Fruit fly (Drosophila melanogaster) whole organism, embryonic: Measurements from ENCODE around the gene CG33160.

Experiments used
- CG11085 ChIP-seq: fragments of 200-800 bp; sonication (Bioruptor generic); IDR thresholded peaks from 2 replicates; pipeline ENCODE4 v1.3.6; 2022; ENCODE audit warnings: missing biosample characterization, missing genetic modification characterization
- CG11560 ChIP-seq: fragments of 200-800 bp; sonication (Bioruptor generic); IDR thresholded peaks from 3 replicates; pipeline ENCODE4 v1.3.6; 2022; ENCODE audit warnings: missing biosample characterization, missing genetic modification characterization
- CG12219 ChIP-seq: fragments of 200-800 bp; sonication (Bioruptor generic); optimal IDR thresholded peaks from 3 replicates; lab custom pipeline; 2018; ENCODE audit warnings: missing biosample characterization, mild to moderate bottlenecking, missing genetic modification characterization
- CG12744 ChIP-seq: fragments of 200-800 bp; sonication (Bioruptor generic); optimal IDR thresholded peaks from 2 replicates; lab custom pipeline; 2016; ENCODE audit warnings: missing biosample characterization, missing genetic modification characterization
- CG12769 ChIP-seq: fragments of 200-800 bp; sonication (Bioruptor generic); optimal IDR thresholded peaks from 2 replicates; lab custom pipeline; 2019; ENCODE audit warnings: missing biosample characterization, mild to moderate bottlenecking, missing genetic modification characterization, moderate library complexity
- CG12942 ChIP-seq: fragments of 200-800 bp; sonication (Bioruptor generic); optimal IDR thresholded peaks from 3 replicates; lab custom pipeline; 2016; ENCODE audit warnings: missing biosample characterization, missing genetic modification characterization
- CG13123 ChIP-seq: fragments of 200-800 bp; sonication (Bioruptor generic); optimal IDR thresholded peaks from 2 replicates; lab custom pipeline; 2016; ENCODE audit warnings: missing biosample characterization, missing genetic modification characterization
- CG14050 ChIP-seq: fragments of 200-800 bp; sonication (Bioruptor generic); IDR thresholded peaks from 3 replicates; pipeline ENCODE4 v1.3.6; 2022; ENCODE audit warnings: missing biosample characterization, missing genetic modification characterization
- CG15479 ChIP-seq: fragments of 200-800 bp; sonication (Bioruptor generic); optimal IDR thresholded peaks from 3 replicates; lab custom pipeline; 2019; ENCODE audit warnings: missing biosample characterization, mild to moderate bottlenecking, missing genetic modification characterization, moderate library complexity
- CG17328 ChIP-seq: fragments of 200-800 bp; sonication (Bioruptor generic); IDR thresholded peaks from 2 replicates; pipeline ENCODE4 v1.3.6; 2022; ENCODE audit warnings: missing biosample characterization, missing genetic modification characterization
- CG17829 ChIP-seq: fragments of 200-800 bp; optimal IDR thresholded peaks from 2 replicates; lab custom pipeline; 2019; ENCODE audit warnings: missing biosample characterization, mild to moderate bottlenecking, missing genetic modification characterization, moderate library complexity
- CG18599 ChIP-seq: fragments of 200-800 bp; sonication (Bioruptor generic); optimal IDR thresholded peaks from 3 replicates; lab custom pipeline; 2017; ENCODE audit warnings: missing biosample characterization, missing genetic modification characterization, mild to moderate bottlenecking, moderate library complexity, missing genetic modification reagents
- CG18619 ChIP-seq: fragments of 200-800 bp; sonication (Bioruptor generic); optimal IDR thresholded peaks from 3 replicates; lab custom pipeline; 2017; ENCODE audit warnings: missing biosample characterization, mild to moderate bottlenecking, missing genetic modification characterization
- CG2199 ChIP-seq: fragments of 200-800 bp; sonication (Bioruptor generic); IDR thresholded peaks from 3 replicates; pipeline ENCODE4 v1.3.6; 2022; ENCODE audit warnings: missing biosample characterization, missing genetic modification characterization
- CG3065 ChIP-seq: fragments of 200-800 bp; sonication (Bioruptor generic); optimal IDR thresholded peaks from 2 replicates; lab custom pipeline; 2016; ENCODE audit warnings: missing biosample characterization, missing genetic modification characterization
- CG31441 ChIP-seq: fragments of 200-800 bp; sonication (Bioruptor generic); IDR thresholded peaks from 2 replicates; pipeline ENCODE4 v1.3.6; 2022; ENCODE audit warnings: missing biosample characterization, missing genetic modification characterization
- CG33557 ChIP-seq: fragments of 200-800 bp; sonication (Bioruptor generic); optimal IDR thresholded peaks from 2 replicates; lab custom pipeline; 2019; ENCODE audit warnings: missing biosample characterization, mild to moderate bottlenecking, missing genetic modification characterization, moderate library complexity
- CG4360 ChIP-seq: fragments of 200-800 bp; sonication (Bioruptor generic); IDR thresholded peaks from 2 replicates; pipeline ENCODE4 v1.3.6; 2022; ENCODE audit warnings: missing biosample characterization, missing genetic modification characterization
- CG4854 ChIP-seq: fragments of 200-800 bp; sonication (Bioruptor generic); optimal IDR thresholded peaks from 2 replicates; lab custom pipeline; 2016; ENCODE audit warnings: missing biosample characterization, missing genetic modification characterization, inconsistent platforms
- CG6765 ChIP-seq: fragments of 200-800 bp; sonication (Bioruptor generic); optimal IDR thresholded peaks from 3 replicates; lab custom pipeline; 2017; ENCODE audit warnings: missing biosample characterization, mild to moderate bottlenecking, missing genetic modification characterization
- CG8089 ChIP-seq: fragments of 200-800 bp; sonication (Bioruptor generic); optimal IDR thresholded peaks from 3 replicates; lab custom pipeline; 2016; ENCODE audit warnings: missing biosample characterization, missing genetic modification characterization
- CG9727 ChIP-seq: fragments of 200-800 bp; sonication (Bioruptor generic); optimal IDR thresholded peaks from 3 replicates; lab custom pipeline; 2017; ENCODE audit warnings: missing biosample characterization, mild to moderate bottlenecking, missing genetic modification characterization
- Doc2 ChIP-seq: fragments of 200-800 bp; sonication (Bioruptor generic); IDR thresholded peaks from 2 replicates; pipeline ENCODE4 v1.3.6; 2022; ENCODE audit warnings: missing biosample characterization, missing genetic modification characterization
- Dref ChIP-seq: fragments of 200-800 bp; sonication (Bioruptor generic); IDR thresholded peaks from 2 replicates; pipeline ENCODE4 v1.3.6; 2022; ENCODE audit warnings: missing biosample characterization, missing genetic modification characterization
- Gug ChIP-seq: fragments of 200-800 bp; sonication (Bioruptor generic); IDR thresholded peaks from 4 replicates; pipeline ENCODE4 v1.3.6; 2022; ENCODE audit warnings: missing biosample characterization, missing genetic modification characterization
- Hand ChIP-seq: fragments of 200-800 bp; sonication (Bioruptor generic); optimal IDR thresholded peaks from 2 replicates; lab custom pipeline; 2017; ENCODE audit warnings: mild to moderate bottlenecking, missing biosample characterization, missing genetic modification reagents, missing genetic modification characterization
- Hr39 ChIP-seq: fragments of >200 bp; optimal IDR thresholded peaks from 2 replicates; lab custom pipeline; 2017
- MTF-1 ChIP-seq: fragments of 200-800 bp; sonication (Bioruptor generic); optimal IDR thresholded peaks from 2 replicates; lab custom pipeline; 2018; ENCODE audit warnings: missing biosample characterization, mild to moderate bottlenecking, missing genetic modification characterization, borderline replicate concordance
- Nf-YA ChIP-seq: fragments of 200-800 bp; sonication (Bioruptor generic); IDR thresholded peaks from 2 replicates; pipeline ENCODE4 v1.3.6; 2022; ENCODE audit warnings: missing biosample characterization, missing genetic modification characterization
- Nf-YC ChIP-seq: fragments of 200-800 bp; optimal IDR thresholded peaks from 3 replicates; lab custom pipeline; 2019; ENCODE audit warnings: missing biosample characterization, mild to moderate bottlenecking, missing genetic modification characterization, moderate library complexity
- NfI ChIP-seq: fragments of 200-800 bp; sonication (Bioruptor generic); optimal IDR thresholded peaks from 3 replicates; lab custom pipeline; 2018; ENCODE audit warnings: missing biosample characterization, mild to moderate bottlenecking, missing genetic modification characterization, moderate library complexity
- Sox100B ChIP-seq: fragments of 200-800 bp; sonication (Bioruptor generic); optimal IDR thresholded peaks from 3 replicates; lab custom pipeline; 2018; ENCODE audit warnings: missing biosample characterization, mild to moderate bottlenecking, missing genetic modification characterization
- az2 ChIP-seq: fragments of 200-800 bp; sonication (Bioruptor generic); optimal IDR thresholded peaks from 3 replicates; lab custom pipeline; 2016; ENCODE audit warnings: missing biosample characterization, missing genetic modification characterization
- chn ChIP-seq: fragments of 200-800 bp; sonication (Bioruptor generic); optimal IDR thresholded peaks from 2 replicates; lab custom pipeline; 2016; ENCODE audit warnings: missing biosample characterization, missing genetic modification characterization
- ci ChIP-seq: fragments of 200-800 bp; sonication (Bioruptor generic); IDR thresholded peaks from 3 replicates; pipeline ENCODE4 v1.3.6; 2022; ENCODE audit warnings: missing biosample characterization, missing genetic modification characterization
- dpn ChIP-seq, 2 experiments: fragments of 200-800 bp; sonication (Bioruptor generic); optimal IDR thresholded peaks; 3 replicates each; lab custom pipeline; 2016; ENCODE audit warnings: missing biosample characterization in 2 of 2, missing genetic modification characterization in 2 of 2
- en ChIP-seq: fragments of 200-800 bp; sonication (Bioruptor generic); optimal IDR thresholded peaks from 2 replicates; lab custom pipeline; 2016; ENCODE audit warnings: missing biosample characterization, missing genetic modification characterization
- ftz-f1 ChIP-seq: fragments of 200-800 bp; sonication (Bioruptor generic); optimal IDR thresholded peaks from 2 replicates; lab custom pipeline; 2016; ENCODE audit warnings: missing biosample characterization, missing genetic modification characterization
- fu2 ChIP-seq: fragments of 200-800 bp; sonication (Bioruptor generic); optimal IDR thresholded peaks from 2 replicates; lab custom pipeline; 2016; ENCODE audit warnings: missing biosample characterization, missing genetic modification characterization
- gcm2 ChIP-seq: fragments of 200-800 bp; sonication (Bioruptor generic); optimal IDR thresholded peaks from 2 replicates; lab custom pipeline; 2016; ENCODE audit warnings: missing biosample characterization, missing genetic modification characterization
- h ChIP-seq: fragments of >200 bp; optimal IDR thresholded peaks from 2 replicates; lab custom pipeline; 2017
- jigr1 ChIP-seq: fragments of 200-800 bp; sonication (Bioruptor generic); IDR thresholded peaks from 3 replicates; pipeline ENCODE4 v1.3.6; 2022; ENCODE audit warnings: missing biosample characterization, missing genetic modification characterization
- jumu ChIP-seq: fragments of 200-800 bp; sonication (Bioruptor generic); optimal IDR thresholded peaks from 3 replicates; lab custom pipeline; 2016; ENCODE audit warnings: missing biosample characterization, missing genetic modification characterization
- pho ChIP-seq: fragments of 200-800 bp; sonication (Bioruptor generic); optimal IDR thresholded peaks from 2 replicates; lab custom pipeline; 2016; ENCODE audit warnings: missing biosample characterization, missing genetic modification characterization
- prd ChIP-seq, 3 experiments: fragments of >200 bp in 2 of 3; fragments of 200-800 bp in 1 of 3; sonication (Bioruptor generic) in 1 of 3; optimal IDR thresholded peaks in 2 of 3; IDR thresholded peaks in 1 of 3; 2 replicates in 2 of 3; 3 replicates in 1 of 3; pipeline versions ENCODE4 v1.3.6 to Lab custom; 2017 to 2022; ENCODE audit warnings: missing biosample characterization in 1 of 3, missing genetic modification characterization in 1 of 3
- pros ChIP-seq: fragments of 200-800 bp; sonication (Bioruptor generic); optimal IDR thresholded peaks from 3 replicates; lab custom pipeline; 2019; ENCODE audit warnings: missing biosample characterization, mild to moderate bottlenecking, missing genetic modification characterization, moderate library complexity
- ttk ChIP-seq: fragments of 200-800 bp; sonication (Bioruptor generic); IDR thresholded peaks from 2 replicates; pipeline ENCODE4 v2.1.2; 2022; ENCODE audit warnings: missing biosample characterization, missing genetic modification characterization
- unc-4 ChIP-seq: fragments of 200-800 bp; sonication (Bioruptor generic); IDR thresholded peaks from 2 replicates; pipeline ENCODE4 v1.3.6; 2022; ENCODE audit warnings: missing biosample characterization, missing genetic modification characterization; ENCODE audit not compliant: partially characterized antibody
- unpg ChIP-seq: fragments of 200-800 bp; sonication (Bioruptor generic); optimal IDR thresholded peaks from 3 replicates; lab custom pipeline; 2018; ENCODE audit warnings: missing biosample characterization, mild to moderate bottlenecking, missing genetic modification characterization, moderate library complexity
- zfh1 ChIP-seq: fragments of 200-800 bp; sonication (Bioruptor generic); IDR thresholded peaks from 3 replicates; pipeline ENCODE4 v1.3.6; 2022; ENCODE audit warnings: missing biosample characterization, missing genetic modification characterization

Gene CG33160

dm6 chr3L:3224740-3225719 lies 18.9 kb upstream of the CG33160 start, which contains the start of gene Larp4B (continued):
- TF ChIP-seq CG12769 (tag; lab: Kevin White, UChicago) (no peak), ci (GFP tag; lab: Robert Waterston, UW) (0 out of 3 replicates have a peak, but pooled peaks have one; percentile 6), CG15479 (GFP tag; lab: Kevin White, UChicago) (no peak), Sox100B (GFP tag; lab: Kevin White, UChicago) (no peak), CG3065 (GFP tag; lab: Kevin White, UChicago) (no peak), CG18599 (no peak), MTF-1 (GFP tag; lab: Kevin White, UChicago) (no peak), en (GFP tag; lab: Kevin White, UChicago) (no peak), CG14050 (GFP tag; lab: Robert Waterston, UW) (no peak), Hr39 (lab: Kevin White, UChicago) (no peak), ttk (GFP tag; lab: Robert Waterston, UW) (no peak), zfh1 (GFP tag; lab: Robert Waterston, UW) (0 out of 3 replicates have a peak, but pooled peaks have one; percentile 37), CG17328 (GFP tag; lab: Robert Waterston, UW) (no peak), CG6765 (no peak), Dref (GFP tag; lab: Robert Waterston, UW) (peak; percentile 59), fu2 (GFP tag; lab: Kevin White, UChicago) (peak; percentile 8), az2 (GFP tag; lab: Kevin White, UChicago) (no peak), jumu (peak; percentile 4), CG12744 (GFP tag; lab: Kevin White, UChicago) (no peak), Hand (GFP tag; lab: Kevin White, UChicago) (no peak), gcm2 (GFP tag; lab: Kevin White, UChicago) (no peak), CG9727 (GFP tag; lab: Kevin White, UChicago) (peak; percentile 19), Nf-YA (GFP tag; lab: Robert Waterston, UW) (no peak), unpg (GFP tag; lab: Kevin White, UChicago) (no peak), CG18619 (GFP tag; lab: Kevin White, UChicago) (no peak), unc-4 (GFP tag; lab: Robert Waterston, UW) (peak; percentile 66), CG12219 (no peak), chn (GFP tag; lab: Kevin White, UChicago) (peak; percentile 13), pros (GFP tag; lab: Kevin White, UChicago) (no peak), CG12942 (GFP tag; lab: Kevin White, UChicago) (no peak), Nf-YC (tag; lab: Kevin White, UChicago) (no peak), CG31441 (GFP tag; lab: Robert Waterston, UW) (no peak), CG17829 (peak; percentile 22), CG4854 (GFP tag; lab: Kevin White, UChicago) (no peak), CG11085 (no peak), Gug (no peak), CG8089 (GFP tag; lab: Kevin White, UChicago) (no peak), ftz-f1 (GFP tag; lab: Kevin White, UChicago) (no peak), NfI (GFP tag; lab: Kevin White, UChicago) (peak; percentile 21), CG2199 (GFP tag; lab: Robert Waterston, UW) (0 out of 3 replicates have a peak, but pooled peaks have one; percentile 17), CG33557 (GFP tag; lab: Kevin White, UChicago) (no peak), pho (no peak), dpn (GFP tag; optimal IDR thresholded peaks at IDR 0.05; lab: Kevin White, UChicago) (no peak), h (no peak), Doc2 (GFP tag; lab: Robert Waterston, UW) (no peak), CG13123 (GFP tag; lab: Kevin White, UChicago) (no peak), CG4360 (peak; percentile 18; the same call in 1 of the 2 replicates), CG11560 (no peak), prd (optimal IDR thresholded peaks at IDR 0.05; lab: Kevin White, UChicago) (no peak), prd (GFP tag; IDR thresholded peaks at IDR 0.05; lab: Robert Waterston, UW) (no peak), jigr1 (GFP tag; lab: Robert Waterston, UW) (no peak)
